Worm (Caenorhabditis elegans): ENCODE measurements around the gene nhr-242.

nhr-242 gene

DNA sequence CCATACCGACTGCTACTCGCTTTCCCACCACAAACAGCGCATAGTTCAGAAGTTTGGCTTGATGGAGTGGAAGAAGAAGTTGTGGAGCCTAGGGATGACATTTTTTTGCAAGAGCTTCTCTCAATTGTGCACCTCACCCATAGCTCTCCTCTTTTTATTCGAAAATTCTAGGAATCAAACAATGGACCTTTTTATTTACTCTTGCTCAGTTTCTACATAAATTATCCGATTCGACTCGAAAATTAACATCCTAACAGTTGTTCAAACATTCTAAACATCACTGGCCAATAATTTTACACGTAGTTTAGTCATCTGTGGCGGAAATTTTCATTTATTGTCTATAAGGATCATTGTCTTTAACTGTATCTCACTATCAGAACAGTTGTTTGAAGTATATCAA is at the start of gene nhr-242:
Gene nhr-242, minus strand, starts transcription at position 101 of the 400 bp plus-strand sequence.
- TF ChIP-seq unc-62 (GFP tag; optimal IDR thresholded peaks at IDR 0.05) (no peak), pha-4 (tag; optimal IDR thresholded peaks at IDR 0.05) (no peak), lin-13 (tag; optimal IDR thresholded peaks at IDR 0.05) (no peak), nhr-28 (tag; optimal IDR thresholded peaks at IDR 0.05) (no peak), sptf-1 (tag; optimal IDR thresholded peaks at IDR 0.05) (no peak), elt-1 (tag; optimal IDR thresholded peaks at IDR 0.05; ENCODE audit: borderline replicate concordance, insufficient read depth) (no peak), ztf-11 (tag; optimal IDR thresholded peaks at IDR 0.05) (no peak), sem-2 (GFP tag; optimal IDR thresholded peaks at IDR 0.05) (no peak)

DNA sequence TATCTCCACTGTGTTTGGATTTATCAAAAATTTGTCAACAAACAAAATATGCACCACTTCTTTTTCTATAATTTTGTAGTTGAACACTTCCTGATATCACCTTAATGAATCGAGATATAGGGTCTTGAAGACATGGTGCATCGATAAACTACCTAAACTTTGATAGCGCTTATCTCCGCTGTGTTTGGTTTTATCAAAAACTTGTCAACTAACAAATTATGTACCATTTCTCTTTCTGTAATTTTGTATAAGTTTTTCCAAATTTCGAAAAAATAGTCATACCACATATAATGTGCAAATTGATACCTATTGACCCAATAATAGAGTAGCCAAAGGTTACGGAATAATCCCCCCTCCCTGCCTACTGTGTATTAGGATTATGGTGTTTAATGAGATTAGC is 48.8 kb upstream of the nhr-242 start:
- TF ChIP-seq unc-39 (tag; optimal IDR thresholded peaks at IDR 0.05): no peak
- peak; percentile 30 for TF ChIP-seq nhr-2 (tag; optimal IDR thresholded peaks at IDR 0.05)
- no peak for TF ChIP-seq cnd-1 (tag; optimal IDR thresholded peaks at IDR 0.05)
- no peak for TF ChIP-seq ceh-39 (tag; optimal IDR thresholded peaks at IDR 0.05)

DNA sequence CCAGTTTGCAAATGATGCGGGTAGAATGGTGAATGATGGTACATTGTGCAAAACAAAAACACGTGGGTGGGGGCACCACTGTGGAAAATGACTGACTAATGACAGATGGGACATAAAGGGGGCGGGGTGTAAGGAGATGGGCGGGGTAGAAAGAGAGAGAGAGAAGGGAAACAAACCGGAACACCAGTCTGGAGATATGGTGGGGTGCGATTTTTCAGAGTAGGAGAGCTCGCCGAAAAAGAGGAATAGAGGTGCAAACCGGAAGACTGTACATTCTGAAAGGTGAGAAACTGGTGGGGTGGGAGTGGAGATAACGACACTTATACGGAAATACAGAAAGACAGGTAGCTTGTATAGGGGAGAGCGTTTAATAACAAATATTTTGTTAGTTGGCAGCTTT is 46.8 kb upstream of the nhr-242 start, which contains the start of gene ngn-1:
Gene ngn-1, minus strand, starts transcription at position 101 of the 400 bp plus-strand sequence.
- TF ChIP-seq ceh-83 (GFP tag; optimal IDR thresholded peaks at IDR 0.05): no peak

DNA sequence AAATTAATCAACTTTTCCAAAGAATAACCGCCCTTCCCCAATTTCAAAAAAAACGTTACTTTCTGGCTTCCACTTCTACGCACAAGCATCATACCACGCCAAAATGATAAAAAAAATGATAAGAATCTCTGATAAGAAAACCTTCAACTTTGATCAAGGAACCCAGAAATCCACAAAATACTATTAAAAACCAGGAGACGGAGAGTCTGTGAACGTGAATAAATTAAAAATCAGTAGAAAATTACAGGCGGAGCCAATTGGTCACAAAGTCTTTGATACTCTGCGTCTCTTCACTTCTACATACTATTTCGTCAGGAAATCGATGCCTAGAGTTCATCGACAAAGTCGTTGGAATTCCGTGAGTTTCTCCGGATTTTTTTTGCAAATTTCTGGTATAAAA is 37.2 kb upstream of the nhr-242 start, which contains the start of gene smf-3:
Gene smf-3, plus strand, starts transcription at position 259 of the 400 bp plus-strand sequence.
- TF ChIP-seq ham-2 (GFP tag; optimal IDR thresholded peaks at IDR 0.05) (no peak), lin-13 (tag; optimal IDR thresholded peaks at IDR 0.05) (no peak), ceh-39 (tag; optimal IDR thresholded peaks at IDR 0.05) (no peak), lsy-2 (tag; optimal IDR thresholded peaks at IDR 0.05) (no peak), tbx-8 (GFP tag; optimal IDR thresholded peaks at IDR 0.05) (no peak), unc-62 (GFP tag; optimal IDR thresholded peaks at IDR 0.05) (no peak), cnd-1 (tag; optimal IDR thresholded peaks at IDR 0.05) (no peak), hlh-1 (tag; optimal IDR thresholded peaks at IDR 0.05) (no peak), blmp-1 (tag; optimal IDR thresholded peaks at IDR 0.05) (no peak), nhr-28 (tag; optimal IDR thresholded peaks at IDR 0.05) (no peak), nhr-12 (tag; optimal IDR thresholded peaks at IDR 0.05) (no peak), nhr-237 (tag; optimal IDR thresholded peaks at IDR 0.05) (no peak), zip-8 (tag; optimal IDR thresholded peaks at IDR 0.05) (no peak), elt-3 (tag; optimal IDR thresholded peaks at IDR 0.05) (no peak), nhr-2 (tag; optimal IDR thresholded peaks at IDR 0.05) (no peak), unc-39 (tag; optimal IDR thresholded peaks at IDR 0.05) (no peak)

DNA sequence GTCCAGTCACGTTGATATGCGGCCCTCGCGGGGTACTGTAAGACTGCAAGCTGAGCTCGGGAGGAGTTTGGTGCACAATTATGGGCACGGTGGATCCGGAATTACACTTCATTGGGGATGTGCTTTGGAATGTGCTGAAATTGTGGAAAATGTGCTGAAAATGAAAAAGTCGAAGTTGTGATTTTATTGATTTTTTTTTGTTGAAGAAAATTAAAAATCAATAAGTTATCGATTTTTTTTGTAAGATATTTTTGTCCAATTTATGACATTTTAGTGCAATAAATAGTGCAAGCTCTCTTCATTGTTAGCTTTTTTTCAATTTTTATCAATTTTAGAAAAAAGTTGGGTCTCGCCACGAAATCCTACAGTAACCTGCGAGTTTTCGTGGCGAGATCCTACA is 35.5 kb upstream of the nhr-242 start:
- TF ChIP-seq ceh-43 (GFP tag; optimal IDR thresholded peaks at IDR 0.05) (no peak), nhr-76 (tag; optimal IDR thresholded peaks at IDR 0.05) (no peak)

DNA sequence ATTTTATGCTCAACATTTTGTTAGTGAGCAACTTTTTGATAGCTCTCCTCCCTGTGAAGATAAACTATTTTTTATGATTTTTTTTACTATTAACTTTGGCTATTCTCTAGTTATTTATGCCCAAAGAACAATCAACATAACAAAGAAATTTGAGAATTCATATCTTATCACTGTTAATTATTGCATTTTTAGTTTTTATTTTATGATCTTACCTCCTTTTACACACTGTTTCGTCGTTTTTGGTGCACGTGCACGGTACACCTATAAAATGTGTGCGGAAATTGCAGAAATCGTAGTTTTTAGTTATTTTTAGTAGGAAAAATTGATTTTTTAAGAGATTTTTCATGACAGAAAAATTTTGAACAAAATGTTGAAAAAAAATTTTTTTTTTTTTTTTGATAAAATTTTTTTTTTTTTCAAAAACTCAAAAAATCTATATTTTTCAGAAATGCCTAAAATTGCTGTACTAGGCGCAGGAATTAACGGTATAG is 32.4 kb upstream of the nhr-242 start, which contains the start of gene daao-1:
Gene daao-1, plus strand, starts transcription at position 441 of the 491 bp plus-strand sequence.
- TF ChIP-seq unc-120 (tag; optimal IDR thresholded peaks at IDR 0.05; ENCODE audit: poor library complexity, severe bottlenecking) (no peak), M03D4.4 (tag; optimal IDR thresholded peaks at IDR 0.05) (no peak), lin-13 (tag; optimal IDR thresholded peaks at IDR 0.05) (no peak), ceh-83 (GFP tag; optimal IDR thresholded peaks at IDR 0.05) (no peak), lin-32 (GFP tag; optimal IDR thresholded peaks at IDR 0.05) (no peak), bed-3 (GFP tag; optimal IDR thresholded peaks at IDR 0.05) (no peak), lsy-2 (tag; optimal IDR thresholded peaks at IDR 0.05) (no peak), nhr-12 (tag; optimal IDR thresholded peaks at IDR 0.05) (no peak), ztf-11 (tag; optimal IDR thresholded peaks at IDR 0.05) (no peak), nhr-28 (tag; optimal IDR thresholded peaks at IDR 0.05) (no peak), elt-1 (tag; optimal IDR thresholded peaks at IDR 0.05; ENCODE audit: borderline replicate concordance, insufficient read depth) (no peak), ham-2 (GFP tag; optimal IDR thresholded peaks at IDR 0.05) (no peak), mls-2 (tag; optimal IDR thresholded peaks at IDR 0.05) (no peak), ces-1 (GFP tag; optimal IDR thresholded peaks at IDR 0.05) (no peak), pha-4 (tag; optimal IDR thresholded peaks at IDR 0.05) (no peak)
